Worm (Caenorhabditis elegans): ENCODE results near the gene ZC116.1.

DNA sequence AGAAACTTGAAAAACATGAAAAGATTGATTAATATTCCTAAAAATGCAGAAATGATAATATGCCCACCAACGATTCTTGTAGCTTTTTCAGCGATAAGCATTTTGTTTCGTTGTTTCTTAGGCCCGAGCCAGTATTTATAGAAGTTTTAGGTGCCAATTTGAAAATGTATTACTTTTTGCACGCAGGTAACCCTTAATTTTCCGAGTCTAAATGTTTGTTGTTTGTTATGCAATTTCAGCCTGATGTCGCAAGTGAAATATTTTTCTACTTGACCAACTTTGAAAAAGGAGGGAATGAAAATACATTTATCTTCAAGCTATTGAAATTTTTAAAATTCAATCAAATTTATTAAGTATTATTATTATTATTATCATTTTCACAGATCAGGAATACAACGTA, 22.4 kb downstream of the ZC116.1 start, which contains the start of gene srx-113:
- TF ChIP-seq him-1 (tag; optimal IDR thresholded peaks at IDR 0.05) (no peak), dao-5 (tag; optimal IDR thresholded peaks at IDR 0.05) (no peak), W03F9.2 (tag; optimal IDR thresholded peaks at IDR 0.05) (no peak)

All from whole organism, L4/young adult.